Worm (Caenorhabditis elegans) whole organism, young adult: Measurements from ENCODE around the gene F49F1.7.

Source experiments
- B0336.3 ChIP-seq: fragments of 200-800 bp; sonication (Bioruptor generic); IDR thresholded peaks from 2 replicates; pipeline ENCODE4 v1.3.6; 2022; ENCODE audit warnings: missing genetic modification characterization, missing compliant biosample characterization
- C17E4.6 ChIP-seq: fragments of 200-800 bp; sonication (Bioruptor generic); IDR thresholded peaks from 2 replicates; pipeline ENCODE4 v1.3.6; 2022; ENCODE audit warnings: missing genetic modification reagents, missing genetic modification characterization, missing compliant biosample characterization
- D2030.7 ChIP-seq: fragments of 200-800 bp; sonication (Bioruptor generic); IDR thresholded peaks from 2 replicates; pipeline ENCODE4 v1.3.6; 2022; ENCODE audit warnings: missing genetic modification reagents, missing genetic modification characterization, missing compliant biosample characterization
- ceh-79 ChIP-seq: sonication (generic microtip); optimal IDR thresholded peaks from 2 replicates; lab custom pipeline; 2017; ENCODE audit warnings: mild to moderate bottlenecking, missing genetic modification characterization, missing compliant biosample characterization
- dpl-1 ChIP-seq: fragments of 150-350 bp; optimal IDR thresholded peaks from 2 replicates; lab custom pipeline; 2014; ENCODE audit warnings: missing biosample characterization, missing genetic modification reagents, missing genetic modification characterization
- efl-1 ChIP-seq: fragments of 150-350 bp; optimal IDR thresholded peaks from 2 replicates; lab custom pipeline; 2014; ENCODE audit warnings: missing biosample characterization, missing genetic modification reagents, missing genetic modification characterization
- egl-44 ChIP-seq: fragments of 200-800 bp; sonication (Bioruptor generic); IDR thresholded peaks from 2 replicates; pipeline ENCODE4 v1.3.6; 2022; ENCODE audit warnings: missing genetic modification reagents, missing genetic modification characterization, missing compliant biosample characterization
- lir-1 ChIP-seq: fragments of 200-800 bp; sonication (Bioruptor generic); conservative IDR thresholded peaks from 2 replicates; pipeline ENCODE4 v1.3.6; 2022; ENCODE audit warnings: missing genetic modification reagents, missing genetic modification characterization, missing compliant biosample characterization
- mel-28 ChIP-seq: sonication (generic microtip); optimal IDR thresholded peaks from 2 replicates; lab custom pipeline; 2016; ENCODE audit warnings: borderline replicate concordance, mild to moderate bottlenecking, missing genetic modification characterization, missing compliant biosample characterization
- nfya-1 ChIP-seq: sonication (generic microtip); optimal IDR thresholded peaks from 2 replicates; lab custom pipeline; 2017; ENCODE audit warnings: antibody characterized with exemption, missing compliant biosample characterization, missing genetic modification characterization, borderline replicate concordance; ENCODE audit not compliant: insufficient read depth
- rpc-1 ChIP-seq, 2 experiments: fragments of 150-350 bp in 1 of 2; sonication (generic microtip) in 1 of 2; optimal IDR thresholded peaks; 2 replicates each; lab custom pipeline; 2014 to 2018; ENCODE audit warnings: missing biosample characterization in 1 of 2, missing genetic modification characterization in 1 of 2, missing genetic modification reagents in 1 of 2, missing genotype in 1 of 2

- TF ChIP-seq egl-44 = no peak
- no peak for TF ChIP-seq rpc-1 (optimal IDR thresholded peaks at IDR 0.05; lab: Kevin White, UChicago)
- TF ChIP-seq rpc-1 (tag; optimal IDR thresholded peaks at IDR 0.05; lab: Kevin White, UChicago) = no peak
- no peak for TF ChIP-seq mel-28 (tag; lab: Kevin White, UChicago)
- no peak for TF ChIP-seq D2030.7
- TF ChIP-seq nfya-1 (tag; lab: Kevin White, UChicago) = no peak
- no peak for TF ChIP-seq ceh-79 (tag; lab: Kevin White, UChicago)
- no peak for TF ChIP-seq B0336.3
- TF ChIP-seq efl-1 = no peak
- TF ChIP-seq C17E4.6 (GFP tag; lab: Robert Waterston, UW) = no peak
- no peak for TF ChIP-seq dpl-1
- TF ChIP-seq lir-1 = no peak
Observed at ce11 chrIV:4141311-4141710, 15.8 kb upstream of the F49F1.7 start, which contains the start of gene F49F1.11.
